Fruit fly (Drosophila melanogaster) Kc167 (cell line): ENCODE results near the gene CG12229.

Experiments
- Myc ChIP-seq: fragments of >200 bp; optimal IDR thresholded peaks from 2 replicates; lab custom pipeline; 2017; ENCODE audit warnings: missing external identifiers
- Sin3A ChIP-seq: fragments of >200 bp; optimal IDR thresholded peaks from 2 replicates; lab custom pipeline; 2018; ENCODE audit warnings: missing external identifiers
- h ChIP-seq: fragments of >200 bp; optimal IDR thresholded peaks from 3 replicates; lab custom pipeline; 2018; ENCODE audit warnings: missing external identifiers
- insv ChIP-seq: fragments of >200 bp; optimal IDR thresholded peaks from 3 replicates; lab custom pipeline; 2018; ENCODE audit warnings: missing external identifiers
- psq ChIP-seq: fragments of >200 bp; optimal IDR thresholded peaks from 2 replicates; lab custom pipeline; 2017; ENCODE audit warnings: missing external identifiers
- ttk ChIP-seq: sonication (Bioruptor generic); optimal IDR thresholded peaks from 2 replicates; lab custom pipeline; 2017; ENCODE audit warnings: missing external identifiers

DNA sequence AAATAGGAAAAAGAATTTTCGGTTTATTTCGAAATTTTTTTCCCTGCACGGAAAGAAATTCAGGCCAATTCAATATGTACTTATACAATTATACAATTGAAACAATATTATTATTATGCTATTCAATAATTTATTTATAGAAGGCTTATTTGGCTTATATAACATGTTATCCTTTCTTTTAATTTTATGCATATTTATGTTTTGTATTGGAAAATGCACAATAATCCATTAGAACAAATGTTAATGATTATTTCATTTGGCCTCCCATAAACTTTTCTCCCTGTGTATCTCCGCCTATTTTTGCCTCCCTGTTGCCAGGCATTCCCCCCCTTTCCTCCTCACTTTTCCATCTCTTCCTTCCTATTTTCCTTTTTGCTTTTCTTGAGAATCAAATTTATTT is 11.7 kb upstream of the CG12229 start:
- TF ChIP-seq h (lab: Kevin White, UChicago) = no peak
- TF ChIP-seq psq (lab: Kevin White, UChicago) = no peak
- no peak for TF ChIP-seq Sin3A
- TF ChIP-seq ttk (lab: Kevin White, UChicago) = no peak
- TF ChIP-seq Myc (lab: Kevin White, UChicago) = no peak
- no peak for TF ChIP-seq insv (lab: Kevin White, UChicago)
